Worm (Caenorhabditis elegans): Measurements from ENCODE around the gene wago-10.

Gene wago-10

ce11 chrV:331245-331644 lies 12.0 kb upstream of the wago-10 start:
- TF ChIP-seq ceh-39 (tag; optimal IDR thresholded peaks at IDR 0.05) (no peak), elt-1 (tag; optimal IDR thresholded peaks at IDR 0.05; ENCODE audit: borderline replicate concordance, insufficient read depth) (no peak), ham-2 (GFP tag; optimal IDR thresholded peaks at IDR 0.05) (no peak), lin-13 (tag; optimal IDR thresholded peaks at IDR 0.05) (no peak), sptf-1 (tag; optimal IDR thresholded peaks at IDR 0.05) (no peak), unc-120 (tag; optimal IDR thresholded peaks at IDR 0.05; ENCODE audit: poor library complexity, severe bottlenecking) (no peak), mab-5 (tag; optimal IDR thresholded peaks at IDR 0.05) (no peak), lsy-2 (tag; optimal IDR thresholded peaks at IDR 0.05) (no peak), nhr-237 (tag; optimal IDR thresholded peaks at IDR 0.05) (no peak), hlh-1 (tag; optimal IDR thresholded peaks at IDR 0.05) (no peak), ceh-83 (GFP tag; optimal IDR thresholded peaks at IDR 0.05) (no peak), lin-32 (GFP tag; optimal IDR thresholded peaks at IDR 0.05) (no peak), drap-1 (GFP tag; optimal IDR thresholded peaks at IDR 0.05) (no peak), blmp-1 (tag; optimal IDR thresholded peaks at IDR 0.05) (no peak), pha-4 (tag; optimal IDR thresholded peaks at IDR 0.05) (no peak)

- TF ChIP-seq lsy-2 (tag; optimal IDR thresholded peaks at IDR 0.05) (no peak), mab-5 (tag; optimal IDR thresholded peaks at IDR 0.05) (no peak), unc-120 (tag; optimal IDR thresholded peaks at IDR 0.05; ENCODE audit: poor library complexity, severe bottlenecking) (no peak), zip-8 (tag; optimal IDR thresholded peaks at IDR 0.05) (no peak), elt-3 (tag; optimal IDR thresholded peaks at IDR 0.05) (no peak), nhr-2 (tag; optimal IDR thresholded peaks at IDR 0.05) (no peak), ztf-11 (tag; optimal IDR thresholded peaks at IDR 0.05) (no peak), cnd-1 (tag; optimal IDR thresholded peaks at IDR 0.05) (no peak), pha-4 (tag; optimal IDR thresholded peaks at IDR 0.05) (no peak), ceh-83 (GFP tag; optimal IDR thresholded peaks at IDR 0.05) (no peak), M03D4.4 (tag; optimal IDR thresholded peaks at IDR 0.05) (no peak), hlh-1 (tag; optimal IDR thresholded peaks at IDR 0.05) (no peak), mls-2 (tag; optimal IDR thresholded peaks at IDR 0.05) (no peak), unc-39 (tag; optimal IDR thresholded peaks at IDR 0.05) (no peak), nhr-12 (tag; optimal IDR thresholded peaks at IDR 0.05) (no peak)
These were observed 10.6 kb upstream of the wago-10 start for ce11 chrV:332585-332984.

ce11 chrV:333713-334112 lies 9.5 kb upstream of the wago-10 start:
- TF ChIP-seq hlh-1 (tag; optimal IDR thresholded peaks at IDR 0.05) (no peak), ceh-83 (GFP tag; optimal IDR thresholded peaks at IDR 0.05) (no peak), unc-62 (GFP tag; optimal IDR thresholded peaks at IDR 0.05) (no peak), nhr-12 (tag; optimal IDR thresholded peaks at IDR 0.05) (no peak), snpc-4 (tag; optimal IDR thresholded peaks at IDR 0.05) (no peak), ham-2 (GFP tag; optimal IDR thresholded peaks at IDR 0.05) (no peak), sptf-1 (tag; optimal IDR thresholded peaks at IDR 0.05) (no peak), elt-1 (tag; optimal IDR thresholded peaks at IDR 0.05; ENCODE audit: borderline replicate concordance, insufficient read depth) (no peak), lsy-2 (tag; optimal IDR thresholded peaks at IDR 0.05) (no peak), M03D4.4 (tag; optimal IDR thresholded peaks at IDR 0.05) (no peak), pha-4 (tag; optimal IDR thresholded peaks at IDR 0.05) (no peak), flh-1 (GFP tag; optimal IDR thresholded peaks at IDR 0.05) (no peak), nhr-2 (tag; optimal IDR thresholded peaks at IDR 0.05) (no peak), ztf-11 (tag; optimal IDR thresholded peaks at IDR 0.05) (no peak), tbx-8 (GFP tag; optimal IDR thresholded peaks at IDR 0.05) (no peak), drap-1 (GFP tag; optimal IDR thresholded peaks at IDR 0.05) (no peak), ces-1 (GFP tag; optimal IDR thresholded peaks at IDR 0.05) (no peak), mep-1 (tag; optimal IDR thresholded peaks at IDR 0.05) (no peak)

ce11 chrV:336350-336749 lies 6.9 kb upstream of the wago-10 start, which contains the start of gene dmd-8:
dmd-8 (minus strand) TSS chrV:336450.
- TF ChIP-seq lsy-2 (tag; optimal IDR thresholded peaks at IDR 0.05) (no peak), unc-39 (tag; optimal IDR thresholded peaks at IDR 0.05) (no peak), nhr-76 (tag; optimal IDR thresholded peaks at IDR 0.05) (no peak), hlh-1 (tag; optimal IDR thresholded peaks at IDR 0.05) (no peak), mls-2 (tag; optimal IDR thresholded peaks at IDR 0.05) (no peak), mab-5 (tag; optimal IDR thresholded peaks at IDR 0.05) (no peak), bed-3 (GFP tag; optimal IDR thresholded peaks at IDR 0.05) (no peak), drap-1 (GFP tag; optimal IDR thresholded peaks at IDR 0.05) (no peak), blmp-1 (tag; optimal IDR thresholded peaks at IDR 0.05) (no peak), ceh-43 (GFP tag; optimal IDR thresholded peaks at IDR 0.05) (no peak), M03D4.4 (tag; optimal IDR thresholded peaks at IDR 0.05) (no peak), unc-62 (GFP tag; optimal IDR thresholded peaks at IDR 0.05) (no peak)
